Worm (Caenorhabditis elegans) whole organism, L4/young adult: ENCODE results near the gene Y66D12A.19.

Experiments
- W03F9.2 ChIP-seq: fragments of 150-350 bp; optimal IDR thresholded peaks from 2 replicates; lab custom pipeline; 2014; ENCODE audit warnings: missing biosample characterization, missing genetic modification characterization
- dao-5 ChIP-seq: sonication (generic microtip); optimal IDR thresholded peaks from 2 replicates; lab custom pipeline; 2016; ENCODE audit warnings: missing genotype, missing genetic modification characterization, moderate library complexity, missing compliant biosample characterization
- him-1 ChIP-seq: sonication (generic microtip); optimal IDR thresholded peaks from 2 replicates; lab custom pipeline; 2016; ENCODE audit warnings: missing genotype, missing genetic modification reagents, missing genetic modification characterization, missing compliant biosample characterization

Gene Y66D12A.19

ce11 chrIII:11478468-11479363, 30.2 kb upstream of the Y66D12A.19 start:
- TF ChIP-seq dao-5 (tag; lab: Kevin White, UChicago), result no peak
- TF ChIP-seq W03F9.2 (tag; lab: Kevin White, UChicago), result no peak
- TF ChIP-seq him-1, result no peak

- TF ChIP-seq him-1, result no peak
- no peak for TF ChIP-seq W03F9.2 (tag; lab: Kevin White, UChicago)
- TF ChIP-seq dao-5 (tag; lab: Kevin White, UChicago), result no peak
Measured at ce11 chrIII:11481309-11481845, 27.5 kb upstream of the Y66D12A.19 start.

ce11 chrIII:11484139-11484590, 24.7 kb upstream of the Y66D12A.19 start, which contains the start of gene fbxa-220:
TSS of gene fbxa-220 (minus strand) at chrIII:11484189.
- TF ChIP-seq him-1, result no peak
- no peak for TF ChIP-seq dao-5 (tag; lab: Kevin White, UChicago)
- TF ChIP-seq W03F9.2 (tag; lab: Kevin White, UChicago), result no peak

ce11 chrIII:11487245-11487644, 21.6 kb upstream of the Y66D12A.19 start, which contains the start of gene popl-5:
TSS of gene popl-5 (minus strand) at chrIII:11487345.
- TF ChIP-seq dao-5 (tag; lab: Kevin White, UChicago), result no peak
- TF ChIP-seq W03F9.2 (tag; lab: Kevin White, UChicago), result no peak
- no peak for TF ChIP-seq him-1

- TF ChIP-seq W03F9.2 (tag; lab: Kevin White, UChicago) (no peak), dao-5 (tag; lab: Kevin White, UChicago) (no peak), him-1 (no peak)
Measured at ce11 chrIII:11488662-11489349, 20.1 kb upstream of the Y66D12A.19 start.

- TF ChIP-seq W03F9.2 (tag; lab: Kevin White, UChicago) (no peak), dao-5 (tag; lab: Kevin White, UChicago) (no peak), him-1 (no peak)
Measured at ce11 chrIII:11489601-11490000, 19.3 kb upstream of the Y66D12A.19 start.

- TF ChIP-seq W03F9.2 (tag; lab: Kevin White, UChicago) (no peak), him-1 (no peak), dao-5 (tag; lab: Kevin White, UChicago) (no peak)
Measured at ce11 chrIII:11490221-11490620, 18.7 kb upstream of the Y66D12A.19 start.

- TF ChIP-seq W03F9.2 (tag; lab: Kevin White, UChicago) (no peak), him-1 (no peak), dao-5 (tag; lab: Kevin White, UChicago) (no peak)
Measured at ce11 chrIII:11492489-11492888, 16.4 kb upstream of the Y66D12A.19 start.

ce11 chrIII:11496496-11496895, 12.4 kb upstream of the Y66D12A.19 start, which contains the start of gene Y66D12A.24:
TSS of gene Y66D12A.24 (plus strand) at chrIII:11496865.
- no peak for TF ChIP-seq dao-5 (tag; lab: Kevin White, UChicago)
- no peak for TF ChIP-seq him-1
- TF ChIP-seq W03F9.2 (tag; lab: Kevin White, UChicago), result no peak

ce11 chrIII:11500647-11501046, 8.2 kb upstream of the Y66D12A.19 start, which contains the start of gene nars-2:
TSS of gene nars-2 (minus strand) at chrIII:11500747.
- no peak for TF ChIP-seq dao-5 (tag; lab: Kevin White, UChicago)

ce11 chrIII:11502753-11503152, 6.1 kb upstream of the Y66D12A.19 start, which contains the start of gene tin-10:
TSS of gene tin-10 (minus strand) at chrIII:11502853.
- no peak for TF ChIP-seq W03F9.2 (tag; lab: Kevin White, UChicago)
- TF ChIP-seq him-1, result no peak
- TF ChIP-seq dao-5 (tag; lab: Kevin White, UChicago), result no peak

- TF ChIP-seq dao-5 (tag; lab: Kevin White, UChicago), result no peak
- TF ChIP-seq him-1, result no peak
- TF ChIP-seq W03F9.2 (tag; lab: Kevin White, UChicago), result no peak
Measured at ce11 chrIII:11505213-11505612, 3.7 kb upstream of the Y66D12A.19 start, which contains the start of the genes Y66D12A.21 and spe-6. TSS of gene Y66D12A.21 (minus strand) at chrIII:11505302. TSS of gene spe-6 (plus strand) at chrIII:11505488.

ce11 chrIII:11505621-11506020, 3.3 kb upstream of the Y66D12A.19 start:
- TF ChIP-seq him-1 (no peak), dao-5 (tag; lab: Kevin White, UChicago) (no peak), W03F9.2 (tag; lab: Kevin White, UChicago) (no peak)
